Worm (Caenorhabditis elegans) whole organism, mixed stage, embryonic: ENCODE data around the gene tlp-1.

Source experiments
- elt-1 ChIP-seq: sonication (generic microtip); optimal IDR thresholded peaks from 2 replicates; lab custom pipeline; 2017; ENCODE audit warnings: missing genetic modification characterization, mild to moderate bottlenecking, missing compliant biosample characterization, antibody characterized with exemption, moderate library complexity, borderline replicate concordance; ENCODE audit not compliant: insufficient read depth
- elt-3 ChIP-seq: fragments of 150-350 bp; optimal IDR thresholded peaks from 2 replicates; lab custom pipeline; 2014; ENCODE audit warnings: missing biosample characterization, missing genetic modification characterization
- lsy-2 ChIP-seq: fragments of 150-350 bp; optimal IDR thresholded peaks from 2 replicates; lab custom pipeline; 2014; ENCODE audit warnings: missing biosample characterization, missing genetic modification characterization
- mep-1 ChIP-seq: fragments of 150-350 bp; optimal IDR thresholded peaks from 2 replicates; lab custom pipeline; 2017; ENCODE audit warnings: missing biosample characterization, missing genetic modification reagents, missing genetic modification characterization, inconsistent platforms
- nhr-12 ChIP-seq: fragments of 150-350 bp; optimal IDR thresholded peaks from 2 replicates; lab custom pipeline; 2014; ENCODE audit warnings: missing biosample characterization, missing genetic modification characterization
- nhr-28 ChIP-seq: fragments of 150-350 bp; optimal IDR thresholded peaks from 2 replicates; lab custom pipeline; 2014; ENCODE audit warnings: missing biosample characterization, missing genetic modification characterization
- nhr-76 ChIP-seq: sonication (generic microtip); optimal IDR thresholded peaks from 2 replicates; lab custom pipeline; 2017; ENCODE audit warnings: missing biosample characterization, missing genetic modification characterization
- pha-4 ChIP-seq: fragments of 150-350 bp; optimal IDR thresholded peaks from 2 replicates; lab custom pipeline; 2018; ENCODE audit warnings: missing biosample characterization, missing genetic modification reagents, missing genetic modification characterization
- snpc-4 ChIP-seq: fragments of 150-350 bp; optimal IDR thresholded peaks from 2 replicates; lab custom pipeline; 2014; ENCODE audit warnings: missing biosample characterization, missing genetic modification characterization
- sptf-1 ChIP-seq: sonication (generic microtip); optimal IDR thresholded peaks from 2 replicates; lab custom pipeline; 2017; ENCODE audit warnings: mild to moderate bottlenecking, missing genetic modification characterization, moderate library complexity, missing compliant biosample characterization
- unc-62 ChIP-seq: fragments of 150-350 bp; optimal IDR thresholded peaks from 2 replicates; lab custom pipeline; 2014; ENCODE audit warnings: missing biosample characterization, missing genetic modification reagents, missing genetic modification characterization
- ztf-11 ChIP-seq: fragments of 150-350 bp; optimal IDR thresholded peaks from 2 replicates; lab custom pipeline; 2014; ENCODE audit warnings: missing biosample characterization, missing genetic modification characterization

DNA sequence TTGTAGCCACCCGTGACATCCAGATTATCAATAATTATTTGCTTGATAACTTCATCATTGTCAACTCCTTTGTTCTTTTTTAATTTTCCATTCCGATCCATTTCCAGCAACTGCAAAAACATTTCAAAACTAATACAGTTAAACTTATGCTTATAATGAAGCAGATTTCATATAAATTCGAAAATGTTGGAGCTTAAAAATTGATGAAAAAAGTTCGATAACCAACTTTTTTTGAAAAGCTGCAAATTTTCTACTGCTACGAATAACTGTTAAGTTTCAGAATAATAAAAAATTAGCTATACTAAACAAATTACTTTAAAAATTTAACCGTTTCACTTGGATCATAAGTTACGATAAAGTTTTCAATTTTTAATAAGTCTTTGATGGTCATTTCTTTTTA, 12.4 kb upstream of the tlp-1 start, which contains the start of gene C47A4.1:
- no peak for TF ChIP-seq ztf-11
- TF ChIP-seq nhr-76 (tag; lab: Kevin White, UChicago): no peak
- no peak for TF ChIP-seq nhr-28 (tag; lab: Kevin White, UChicago)
- no peak for TF ChIP-seq nhr-12 (tag; lab: Kevin White, UChicago)
- TF ChIP-seq unc-62 (GFP tag; lab: Kevin White, UChicago): no peak
- no peak for TF ChIP-seq mep-1
- TF ChIP-seq elt-3 (tag; lab: Kevin White, UChicago): no peak
- no peak for TF ChIP-seq pha-4 (tag; lab: Kevin White, UChicago)
- TF ChIP-seq lsy-2 (tag; lab: Kevin White, UChicago): no peak
- no peak for TF ChIP-seq elt-1 (tag; lab: Kevin White, UChicago)
- no peak for TF ChIP-seq sptf-1
- no peak for TF ChIP-seq snpc-4
